Worm (Caenorhabditis elegans) whole organism, L3 larva: Measurements from ENCODE around the gene nhr-17.

Experiments used
- ZK546.5 ChIP-seq: sonication (generic microtip); optimal IDR thresholded peaks from 2 replicates; lab custom pipeline; 2017; ENCODE audit warnings: missing biosample characterization, missing genetic modification characterization
- hmg-11 ChIP-seq: sonication (generic microtip); optimal IDR thresholded peaks from 2 replicates; lab custom pipeline; 2016; ENCODE audit warnings: missing genetic modification characterization, missing compliant biosample characterization
- jun-1 ChIP-seq: fragments of 150-350 bp; optimal IDR thresholded peaks from 2 replicates; lab custom pipeline; 2014; ENCODE audit warnings: missing biosample characterization, missing genetic modification reagents, missing genetic modification characterization
- lin-39 ChIP-seq: fragments of 150-350 bp; optimal IDR thresholded peaks from 2 replicates; lab custom pipeline; 2018; ENCODE audit warnings: missing biosample characterization, missing genetic modification reagents, missing genetic modification characterization
- nhr-23 ChIP-seq: fragments of 150-350 bp; optimal IDR thresholded peaks from 2 replicates; lab custom pipeline; 2014; ENCODE audit warnings: missing biosample characterization, missing genetic modification reagents, missing genetic modification characterization
- nhr-76 ChIP-seq: fragments of 150-350 bp; sonication (generic microtip); optimal IDR thresholded peaks from 5 replicates; lab custom pipeline; 2014; ENCODE audit warnings: missing biosample characterization, missing genetic modification characterization
- sea-2 ChIP-seq: fragments of 150-350 bp; sonication (generic microtip); optimal IDR thresholded peaks from 4 replicates; lab custom pipeline; 2014; ENCODE audit warnings: missing biosample characterization, missing genetic modification reagents, missing genetic modification characterization
- skn-1 ChIP-seq: fragments of 150-350 bp; optimal IDR thresholded peaks from 2 replicates; lab custom pipeline; 2014; ENCODE audit warnings: missing biosample characterization, missing genetic modification characterization
- tbx-2 ChIP-seq: sonication (generic microtip); optimal IDR thresholded peaks from 2 replicates; lab custom pipeline; 2016; ENCODE audit warnings: mild to moderate bottlenecking, missing genetic modification characterization, missing compliant biosample characterization
- unc-39 ChIP-seq: sonication (generic microtip); optimal IDR thresholded peaks from 4 replicates; lab custom pipeline; 2017; ENCODE audit warnings: missing biosample characterization, missing genetic modification characterization
- ztf-11 ChIP-seq: fragments of 150-350 bp; optimal IDR thresholded peaks from 2 replicates; lab custom pipeline; 2014; ENCODE audit warnings: missing biosample characterization, missing genetic modification characterization

ce11 chrX:12618447-12618846 lies 49.2 kb downstream of the nhr-17 start:
- TF ChIP-seq skn-1 (tag; lab: Kevin White, UChicago), result no peak
- no peak for TF ChIP-seq ztf-11 (tag; lab: Kevin White, UChicago)
- no peak for TF ChIP-seq jun-1 (tag; lab: Kevin White, UChicago)
- TF ChIP-seq sea-2 (GFP tag; lab: Kevin White, UChicago), result no peak
- no peak for TF ChIP-seq tbx-2 (tag; lab: Kevin White, UChicago)
- no peak for TF ChIP-seq nhr-76 (tag; lab: Kevin White, UChicago)
- TF ChIP-seq hmg-11 (tag; lab: Kevin White, UChicago), result no peak
- TF ChIP-seq unc-39, result no peak
- no peak for TF ChIP-seq nhr-23 (tag; lab: Kevin White, UChicago)
- TF ChIP-seq ZK546.5, result no peak
- TF ChIP-seq lin-39 (tag; lab: Kevin White, UChicago), result no peak
